Fruit fly (Drosophila melanogaster) whole organism, embryonic: ENCODE results near the gene twr.

Source experiments
- Adf1 ChIP-seq: fragments of 200-800 bp; sonication (Bioruptor generic); IDR thresholded peaks from 2 replicates; pipeline ENCODE4 v1.3.6; 2022; ENCODE audit warnings: missing biosample characterization, missing genetic modification characterization
- BtbVII ChIP-seq: fragments of 200-800 bp; sonication (Bioruptor generic); optimal IDR thresholded peaks from 3 replicates; lab custom pipeline; 2017; ENCODE audit warnings: missing biosample characterization, mild to moderate bottlenecking, missing genetic modification characterization
- CG10462 ChIP-seq: fragments of 200-800 bp; sonication (Bioruptor generic); optimal IDR thresholded peaks from 2 replicates; lab custom pipeline; 2016; ENCODE audit warnings: missing biosample characterization, missing genetic modification characterization
- CG11398 ChIP-seq: fragments of 200-800 bp; sonication (Bioruptor generic); optimal IDR thresholded peaks from 2 replicates; lab custom pipeline; 2016; ENCODE audit warnings: missing biosample characterization, missing genetic modification characterization
- CG11723 ChIP-seq: fragments of 200-800 bp; sonication (Bioruptor generic); optimal IDR thresholded peaks from 2 replicates; lab custom pipeline; 2017; ENCODE audit warnings: missing biosample characterization, mild to moderate bottlenecking, missing genetic modification characterization
- CG12155 ChIP-seq: fragments of 200-800 bp; sonication (Bioruptor generic); optimal IDR thresholded peaks from 3 replicates; lab custom pipeline; 2016; ENCODE audit warnings: missing biosample characterization, missing genetic modification characterization
- CG12236 ChIP-seq: fragments of 200-800 bp; sonication (Bioruptor generic); optimal IDR thresholded peaks from 2 replicates; lab custom pipeline; 2016; ENCODE audit warnings: missing biosample characterization, missing genetic modification characterization
- CG12659 ChIP-seq: fragments of 200-800 bp; sonication (Bioruptor generic); optimal IDR thresholded peaks from 3 replicates; lab custom pipeline; 2017; ENCODE audit warnings: mild to moderate bottlenecking, missing biosample characterization, missing genetic modification reagents, missing genetic modification characterization
- CG12942 ChIP-seq: fragments of 200-800 bp; sonication (Bioruptor generic); optimal IDR thresholded peaks from 3 replicates; lab custom pipeline; 2016; ENCODE audit warnings: missing biosample characterization, missing genetic modification characterization
- CG1529 ChIP-seq: fragments of 200-800 bp; sonication (Bioruptor generic); optimal IDR thresholded peaks from 3 replicates; lab custom pipeline; 2018; ENCODE audit warnings: missing biosample characterization, missing genetic modification characterization
- CG1602 ChIP-seq: fragments of 200-800 bp; sonication (Bioruptor generic); optimal IDR thresholded peaks from 3 replicates; lab custom pipeline; 2016; ENCODE audit warnings: missing biosample characterization, missing genetic modification characterization
- CG17385 ChIP-seq: fragments of 200-800 bp; sonication (Bioruptor generic); optimal IDR thresholded peaks from 3 replicates; lab custom pipeline; 2018; ENCODE audit warnings: missing biosample characterization, mild to moderate bottlenecking, missing genetic modification characterization
- CG17568 ChIP-seq: fragments of 200-800 bp; sonication (Bioruptor generic); optimal IDR thresholded peaks from 2 replicates; lab custom pipeline; 2018; ENCODE audit warnings: missing biosample characterization, mild to moderate bottlenecking, missing genetic modification characterization, moderate library complexity
- CG30431 ChIP-seq: fragments of 200-800 bp; sonication (Bioruptor generic); optimal IDR thresholded peaks from 2 replicates; lab custom pipeline; 2017; ENCODE audit warnings: missing biosample characterization, missing genetic modification characterization
- CG3838 ChIP-seq: fragments of 200-800 bp; sonication (Bioruptor generic); optimal IDR thresholded peaks from 3 replicates; lab custom pipeline; 2016; ENCODE audit warnings: missing biosample characterization, missing genetic modification characterization
- CG3847 ChIP-seq: fragments of 200-800 bp; sonication (Bioruptor generic); IDR thresholded peaks from 2 replicates; pipeline ENCODE4 v1.3.6; 2022; ENCODE audit warnings: missing biosample characterization, missing genetic modification characterization
- CG4854 ChIP-seq: fragments of 200-800 bp; sonication (Bioruptor generic); optimal IDR thresholded peaks from 2 replicates; lab custom pipeline; 2016; ENCODE audit warnings: missing biosample characterization, missing genetic modification characterization, inconsistent platforms
- CG7745 ChIP-seq: fragments of 200-800 bp; sonication (Bioruptor generic); optimal IDR thresholded peaks from 2 replicates; lab custom pipeline; 2018; ENCODE audit warnings: missing biosample characterization, mild to moderate bottlenecking, missing genetic modification characterization, moderate library complexity
- CG9817 ChIP-seq: fragments of 200-800 bp; sonication (Bioruptor generic); optimal IDR thresholded peaks from 2 replicates; lab custom pipeline; 2018; ENCODE audit warnings: missing biosample characterization, mild to moderate bottlenecking, missing genetic modification characterization, moderate library complexity
- D ChIP-seq, 2 experiments: fragments of 200-800 bp in 1 of 2; fragments of >200 bp in 1 of 2; sonication (Bioruptor generic) in 1 of 2; optimal IDR thresholded peaks; 2 replicates in 1 of 2; 3 replicates in 1 of 2; lab custom pipeline; 2017; ENCODE audit warnings: mild to moderate bottlenecking in 1 of 2, missing biosample characterization in 1 of 2, missing genetic modification characterization in 1 of 2, missing genetic modification reagents in 1 of 2
- Max ChIP-seq: fragments of 200-800 bp; sonication (Bioruptor generic); optimal IDR thresholded peaks from 2 replicates; lab custom pipeline; 2016; ENCODE audit warnings: missing biosample characterization, mild to moderate bottlenecking, missing genetic modification characterization
- Pdp1 ChIP-seq, 2 experiments: fragments of 200-800 bp; sonication (Bioruptor generic); optimal IDR thresholded peaks; 3 replicates each; lab custom pipeline; 2016; ENCODE audit warnings: missing biosample characterization in 2 of 2, missing genetic modification characterization in 2 of 2, mild to moderate bottlenecking in 1 of 2, moderate library complexity in 1 of 2
- Ravus ChIP-seq: fragments of 200-800 bp; sonication (Bioruptor generic); IDR thresholded peaks from 2 replicates; pipeline ENCODE4 v1.3.6; 2022; ENCODE audit warnings: missing biosample characterization, missing genetic modification characterization
- Spps ChIP-seq: fragments of 200-800 bp; sonication (Bioruptor generic); optimal IDR thresholded peaks from 2 replicates; lab custom pipeline; 2018; ENCODE audit warnings: missing biosample characterization, mild to moderate bottlenecking, missing genetic modification characterization
- YL-1 ChIP-seq: fragments of 200-800 bp; sonication (Bioruptor generic); optimal IDR thresholded peaks from 3 replicates; lab custom pipeline; 2017; ENCODE audit warnings: missing biosample characterization, mild to moderate bottlenecking, missing genetic modification characterization
- ab ChIP-seq: fragments of 200-800 bp; sonication (Bioruptor generic); optimal IDR thresholded peaks from 2 replicates; lab custom pipeline; 2016; ENCODE audit warnings: missing biosample characterization, missing genetic modification characterization
- ato ChIP-seq: fragments of 200-800 bp; sonication (Bioruptor generic); IDR thresholded peaks from 2 replicates; pipeline ENCODE4 v1.3.6; 2022; ENCODE audit warnings: missing biosample characterization, missing genetic modification characterization; ENCODE audit not compliant: partially characterized antibody
- bcd ChIP-seq: fragments of 200-800 bp; sonication (Bioruptor generic); optimal IDR thresholded peaks from 2 replicates; lab custom pipeline; 2017; ENCODE audit warnings: missing biosample characterization, mild to moderate bottlenecking, missing genetic modification characterization
- bowl ChIP-seq: fragments of 200-800 bp; sonication (Bioruptor generic); IDR thresholded peaks from 2 replicates; pipeline ENCODE4 v1.3.6; 2022; ENCODE audit warnings: missing biosample characterization, missing genetic modification characterization
- chif ChIP-seq, 2 experiments: fragments of 200-800 bp; sonication (Bioruptor generic); optimal IDR thresholded peaks; 3 replicates each; lab custom pipeline; 2016; ENCODE audit warnings: missing biosample characterization in 2 of 2, missing genetic modification characterization in 2 of 2
- cwo ChIP-seq: fragments of 200-800 bp; sonication (Bioruptor generic); optimal IDR thresholded peaks from 3 replicates; lab custom pipeline; 2017; ENCODE audit warnings: missing biosample characterization, missing genetic modification characterization, mild to moderate bottlenecking, moderate library complexity, missing genetic modification reagents
- emc ChIP-seq: fragments of 200-800 bp; sonication (Bioruptor generic); optimal IDR thresholded peaks from 2 replicates; lab custom pipeline; 2016; ENCODE audit warnings: missing biosample characterization, missing genetic modification characterization
- eve ChIP-seq, 2 experiments: fragments of >200 bp; optimal IDR thresholded peaks; 2 replicates each; lab custom pipeline; 2017; ENCODE audit warnings: missing biosample characterization in 2 of 2, missing genetic modification characterization in 2 of 2
- fru ChIP-seq: fragments of >200 bp; optimal IDR thresholded peaks from 2 replicates; lab custom pipeline; 2017
- gfzf ChIP-seq: fragments of 200-800 bp; sonication (Bioruptor generic); optimal IDR thresholded peaks from 2 replicates; lab custom pipeline; 2016; ENCODE audit warnings: missing biosample characterization, mild to moderate bottlenecking, missing genetic modification characterization, moderate library complexity
- kay ChIP-seq: fragments of 200-800 bp; sonication (Bioruptor generic); optimal IDR thresholded peaks from 2 replicates; lab custom pipeline; 2016; ENCODE audit warnings: missing biosample characterization, missing genetic modification characterization
- mirr ChIP-seq: fragments of 200-800 bp; sonication (Bioruptor generic); optimal IDR thresholded peaks from 3 replicates; lab custom pipeline; 2018; ENCODE audit warnings: missing biosample characterization, mild to moderate bottlenecking, missing genetic modification characterization
- nerfin-1 ChIP-seq: fragments of 200-800 bp; sonication (Bioruptor generic); optimal IDR thresholded peaks from 3 replicates; lab custom pipeline; 2019; ENCODE audit warnings: missing biosample characterization, mild to moderate bottlenecking, missing genetic modification characterization, moderate library complexity
- oc ChIP-seq: fragments of 200-800 bp; sonication (Bioruptor generic); optimal IDR thresholded peaks from 2 replicates; lab custom pipeline; 2018; ENCODE audit warnings: missing biosample characterization, mild to moderate bottlenecking, missing genetic modification characterization, moderate library complexity
- onecut ChIP-seq: fragments of 200-800 bp; sonication (Bioruptor generic); IDR thresholded peaks from 2 replicates; pipeline ENCODE4 v1.3.6; 2022; ENCODE audit warnings: missing biosample characterization, missing genetic modification characterization
- run ChIP-seq: fragments of 200-800 bp; sonication (Bioruptor generic); optimal IDR thresholded peaks from 3 replicates; lab custom pipeline; 2018; ENCODE audit warnings: missing biosample characterization, mild to moderate bottlenecking, missing genetic modification characterization
- salm ChIP-seq: fragments of 200-800 bp; sonication (Bioruptor generic); optimal IDR thresholded peaks from 2 replicates; lab custom pipeline; 2018; ENCODE audit warnings: missing biosample characterization, mild to moderate bottlenecking, missing genetic modification characterization
- sd ChIP-seq: fragments of 200-800 bp; sonication (Bioruptor generic); optimal IDR thresholded peaks from 3 replicates; lab custom pipeline; 2018; ENCODE audit warnings: missing biosample characterization, mild to moderate bottlenecking, missing genetic modification characterization, moderate library complexity
- sim ChIP-seq: fragments of 200-800 bp; sonication (Bioruptor generic); IDR thresholded peaks from 2 replicates; pipeline ENCODE4 v1.3.6; 2022; ENCODE audit warnings: missing biosample characterization, missing genetic modification characterization
- tll ChIP-seq, 2 experiments: fragments of 200-800 bp in 1 of 2; fragments of >200 bp in 1 of 2; sonication (Bioruptor generic) in 1 of 2; optimal IDR thresholded peaks; 2 replicates each; lab custom pipeline; 2017 to 2019; ENCODE audit warnings: missing biosample characterization in 2 of 2, missing genetic modification characterization in 2 of 2, mild to moderate bottlenecking in 1 of 2, moderate library complexity in 1 of 2
- trem ChIP-seq: fragments of 200-800 bp; optimal IDR thresholded peaks from 3 replicates; lab custom pipeline; 2019; ENCODE audit warnings: missing biosample characterization, mild to moderate bottlenecking, missing genetic modification characterization, moderate library complexity
- tx ChIP-seq: fragments of 200-800 bp; sonication (Bioruptor generic); optimal IDR thresholded peaks from 2 replicates; lab custom pipeline; 2016; ENCODE audit warnings: missing biosample characterization, missing genetic modification characterization
- unpg ChIP-seq: fragments of 200-800 bp; sonication (Bioruptor generic); optimal IDR thresholded peaks from 3 replicates; lab custom pipeline; 2018; ENCODE audit warnings: missing biosample characterization, mild to moderate bottlenecking, missing genetic modification characterization, moderate library complexity
- vfl ChIP-seq: fragments of 200-800 bp; sonication (Bioruptor generic); optimal IDR thresholded peaks from 2 replicates; lab custom pipeline; 2016; ENCODE audit warnings: missing biosample characterization, missing genetic modification characterization
- yki ChIP-seq: fragments of >200 bp; optimal IDR thresholded peaks from 3 replicates; lab custom pipeline; 2018
- zen2 ChIP-seq: fragments of 200-800 bp; sonication (Bioruptor generic); IDR thresholded peaks from 3 replicates; pipeline ENCODE4 v1.3.6; 2022; ENCODE audit warnings: missing biosample characterization, missing genetic modification characterization; ENCODE audit not compliant: partially characterized antibody

Gene twr

dm6 chr3R:6659941-6660340 lies 2.3 kb downstream of the twr start, which contains the start of gene agt (continued):
- TF ChIP-seq BtbVII (GFP tag; lab: Kevin White, UChicago) (no peak), yki (lab: Kevin White, UChicago) (no peak), eve (GFP tag; optimal IDR thresholded peaks at IDR 0.05; lab: Kevin White, UChicago) (no peak), CG12659 (GFP tag; lab: Kevin White, UChicago) (peak; percentile 49), mirr (GFP tag; lab: Kevin White, UChicago) (no peak), fru (lab: Kevin White, UChicago) (no peak), CG1529 (no peak), kay (GFP tag; lab: Kevin White, UChicago) (no peak), cwo (GFP tag; lab: Kevin White, UChicago) (no peak), bowl (GFP tag; lab: Robert Waterston, UW) (no peak), CG12942 (GFP tag; lab: Kevin White, UChicago) (no peak), Adf1 (no peak), tx (no peak), D (optimal IDR thresholded peaks at IDR 0.05; lab: Kevin White, UChicago) (no peak), D (GFP tag; optimal IDR thresholded peaks at IDR 0.05; lab: Kevin White, UChicago) (no peak), Ravus (GFP tag; lab: Robert Waterston, UW) (no peak), sd (tag; lab: Kevin White, UChicago) (no peak), emc (GFP tag; lab: Kevin White, UChicago) (no peak), unpg (GFP tag; lab: Kevin White, UChicago) (no peak), YL-1 (GFP tag; lab: Kevin White, UChicago) (peak; percentile 66), zen2 (GFP tag; lab: Robert Waterston, UW) (no peak), CG1602 (GFP tag; lab: Kevin White, UChicago) (no peak), Spps (tag; lab: Kevin White, UChicago) (no peak), CG7745 (tag; lab: Kevin White, UChicago) (no peak), CG12236 (GFP tag; lab: Kevin White, UChicago) (no peak), nerfin-1 (tag; lab: Kevin White, UChicago) (no peak), CG12155 (GFP tag; lab: Kevin White, UChicago) (peak; percentile 98), CG30431 (GFP tag; lab: Kevin White, UChicago) (no peak), ab (GFP tag; lab: Kevin White, UChicago) (no peak), CG10462 (GFP tag; lab: Kevin White, UChicago) (no peak), CG4854 (GFP tag; lab: Kevin White, UChicago) (no peak), chif (GFP tag; optimal IDR thresholded peaks at IDR 0.05; lab: Kevin White, UChicago) (no peak), CG11723 (GFP tag; lab: Kevin White, UChicago) (no peak), gfzf (GFP tag; lab: Kevin White, UChicago) (peak; percentile 90), CG17568 (GFP tag; lab: Kevin White, UChicago) (no peak), run (no peak), oc (tag; lab: Kevin White, UChicago) (no peak), salm (no peak), trem (tag; lab: Kevin White, UChicago) (peak; percentile 78), Max (peak; percentile 11), CG3847 (GFP tag; lab: Robert Waterston, UW) (peak; percentile 60; the same call in 1 of the 2 replicates), tll (GFP tag; optimal IDR thresholded peaks at IDR 0.05; lab: Kevin White, UChicago) (no peak), CG3838 (no peak), CG9817 (peak; percentile 11), ato (GFP tag; lab: Robert Waterston, UW) (no peak), sim (GFP tag; lab: Robert Waterston, UW) (no peak), Pdp1 (GFP tag; optimal IDR thresholded peaks at IDR 0.05; lab: Kevin White, UChicago) (peak in 1 of 2 experiments; percentile 82), CG17385 (no peak), onecut (GFP tag; lab: Robert Waterston, UW) (no peak), vfl (GFP tag; lab: Kevin White, UChicago) (no peak), CG11398 (no peak), bcd (GFP tag; lab: Kevin White, UChicago) (no peak)
